Worm (Caenorhabditis elegans): ENCODE data around the gene T05B4.10.

ce11 chrV:4125552-4126084 lies 5.1 kb upstream of the T05B4.10 start, which contains the start of gene T05B4.12:
- TF ChIP-seq irx-1 (tag; optimal IDR thresholded peaks at IDR 0.05) = no peak
- no peak for TF ChIP-seq nhr-28 (tag; optimal IDR thresholded peaks at IDR 0.05)
- TF ChIP-seq nhr-11 (tag; optimal IDR thresholded peaks at IDR 0.05) = no peak
- no peak for TF ChIP-seq lsy-2 (tag; optimal IDR thresholded peaks at IDR 0.05)
- TF ChIP-seq sox-4 (tag; optimal IDR thresholded peaks at IDR 0.05) = no peak
- no peak for TF ChIP-seq sptf-1 (tag; optimal IDR thresholded peaks at IDR 0.05)
- no peak for TF ChIP-seq mdl-1 (tag; optimal IDR thresholded peaks at IDR 0.05)
- no peak for TF ChIP-seq mep-1 (tag; optimal IDR thresholded peaks at IDR 0.05)
- TF ChIP-seq unc-86 (tag; optimal IDR thresholded peaks at IDR 0.05) = no peak
- no peak for TF ChIP-seq dpl-1 (GFP tag; optimal IDR thresholded peaks at IDR 0.05)
